Fruit fly (Drosophila melanogaster): Measurements from ENCODE around the gene CG45488.

DNA sequence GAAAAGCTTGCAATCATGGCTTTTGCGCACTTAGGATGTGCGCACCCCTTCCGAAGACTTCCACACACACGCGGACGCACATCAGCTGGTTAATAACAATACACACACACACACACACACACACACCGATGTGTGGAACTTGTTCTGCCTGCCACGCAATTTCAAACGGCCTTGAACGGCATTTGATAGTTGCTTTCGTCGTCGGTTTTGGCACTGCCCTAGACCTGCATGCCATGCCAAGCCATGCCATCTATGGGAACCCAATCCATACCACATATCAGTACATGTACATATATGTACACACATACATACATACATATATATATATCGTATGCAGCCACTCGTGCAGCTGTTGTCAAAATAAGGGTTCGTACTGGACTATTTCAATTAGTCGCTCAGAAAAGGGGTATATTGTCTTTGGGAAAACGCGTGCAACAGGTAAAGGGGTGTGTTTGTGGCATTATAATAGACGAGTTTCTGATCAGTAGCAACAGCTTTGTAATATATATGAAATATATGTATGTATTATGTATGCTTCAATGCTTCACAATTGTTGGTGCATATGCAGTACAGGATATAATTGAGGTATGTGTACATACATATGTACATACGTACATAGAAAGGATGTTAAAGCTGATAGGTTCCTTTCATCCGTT lies 30.1 kb downstream of the CG45488 start, which contains the start of gene amn:
- TF ChIP-seq vri (GFP tag; optimal IDR thresholded peaks at IDR 0.05) = no peak
- no peak for TF ChIP-seq svp (GFP tag)
- no peak for TF ChIP-seq acj6 (GFP tag; optimal IDR thresholded peaks at IDR 0.05)
- no peak for TF ChIP-seq CG6792 (GFP tag; optimal IDR thresholded peaks at IDR 0.05)
- TF ChIP-seq CG15336 (GFP tag; IDR thresholded peaks at IDR 0.05) = no peak
- no peak for TF ChIP-seq Blimp-1 (GFP tag; optimal IDR thresholded peaks at IDR 0.05)
- TF ChIP-seq fd85E (GFP tag; optimal IDR thresholded peaks at IDR 0.05) = no peak
- TF ChIP-seq Ets21C (GFP tag; optimal IDR thresholded peaks at IDR 0.05) = no peak
- TF ChIP-seq cyc (GFP tag; optimal IDR thresholded peaks at IDR 0.05) = no peak

Measured in whole organism, prepupa.